Worm (Caenorhabditis elegans) whole organism, L4 larva: Measurements from ENCODE around the gene C33C12.4.

Experiments
- ceh-44 ChIP-seq: fragments of 200-800 bp; sonication (Bioruptor generic); IDR thresholded peaks from 2 replicates; pipeline ENCODE4 v1.3.6; 2022; ENCODE audit warnings: missing genetic modification reagents, missing genetic modification characterization, missing compliant biosample characterization
- lir-3 ChIP-seq: sonication (generic microtip); optimal IDR thresholded peaks from 2 replicates; lab custom pipeline; 2016; ENCODE audit warnings: mild to moderate bottlenecking, missing genetic modification characterization, missing compliant biosample characterization
- lsy-2 ChIP-seq, 2 experiments: fragments of 150-350 bp in 1 of 2; sonication (generic microtip) in 1 of 2; optimal IDR thresholded peaks; 2 replicates each; lab custom pipeline; 2014 to 2017; ENCODE audit warnings: missing biosample characterization in 2 of 2, missing genetic modification characterization in 2 of 2
- mdl-1 ChIP-seq, 2 experiments: fragments of 150-350 bp in 1 of 2; sonication (generic microtip) in 1 of 2; optimal IDR thresholded peaks; 2 replicates each; lab custom pipeline; 2014 to 2017; ENCODE audit warnings: missing biosample characterization in 2 of 2, missing genetic modification characterization in 2 of 2
- skn-1 ChIP-seq: fragments of 150-350 bp; optimal IDR thresholded peaks from 2 replicates; lab custom pipeline; 2014; ENCODE audit warnings: missing biosample characterization, missing genetic modification characterization
- unc-62 ChIP-seq, 3 experiments: fragments of 150-350 bp in 1 of 3; sonication (generic microtip); optimal IDR thresholded peaks in 2 of 3; peaks in 1 of 3; 1 replicate in 1 of 3; 2 replicates in 2 of 3; lab custom pipeline; 2014 to 2017; ENCODE audit warnings: missing biosample characterization in 3 of 3, missing genetic modification characterization in 3 of 3, missing genetic modification reagents in 3 of 3, missing genotype in 1 of 3

DNA sequence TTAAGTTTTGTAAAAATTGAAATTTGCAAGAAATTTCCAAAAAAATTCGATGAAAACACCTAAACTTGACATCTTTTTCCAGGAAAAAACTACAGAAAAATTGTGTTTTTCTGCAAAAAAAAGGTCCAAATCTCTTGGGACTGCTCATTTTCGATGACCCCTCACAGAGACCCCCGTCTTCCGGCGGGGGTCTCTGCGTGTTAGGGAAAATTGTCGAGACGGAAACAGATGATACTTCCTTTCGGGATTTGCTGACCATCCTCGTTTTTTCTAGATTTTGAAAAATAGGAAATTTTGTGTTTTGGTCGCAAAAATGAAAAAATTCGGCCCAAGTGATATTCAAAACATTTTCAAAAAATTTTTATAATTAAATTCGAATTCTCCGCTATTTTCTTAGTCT, 25.1 kb upstream of the C33C12.4 start:
- TF ChIP-seq skn-1 (tag; lab: Kevin White, UChicago) (no peak), lsy-2 (tag; optimal IDR thresholded peaks at IDR 0.05; lab: Kevin White, UChicago) (no peak), mdl-1 (tag; optimal IDR thresholded peaks at IDR 0.05; lab: Kevin White, UChicago) (no peak), unc-62 (GFP tag; optimal IDR thresholded peaks at IDR 0.05 in 1 of 2; lab: Kevin White, UChicago) (no peak), unc-62 (tag; optimal IDR thresholded peaks at IDR 0.05; lab: Kevin White, UChicago) (no peak), lir-3 (no peak), ceh-44 (no peak)
